Worm (Caenorhabditis elegans) whole organism, late embryonic: ENCODE measurements around the gene lrpr-1.

Source experiments
- C08G9.2 ChIP-seq: sonication (generic microtip); optimal IDR thresholded peaks from 2 replicates; lab custom pipeline; 2016; ENCODE audit warnings: mild to moderate bottlenecking, missing genetic modification characterization, moderate library complexity, missing compliant biosample characterization
- C38D4.7 ChIP-seq: fragments of 200-800 bp; sonication (Bioruptor generic); optimal IDR thresholded peaks from 2 replicates; lab custom pipeline; 2018; ENCODE audit warnings: mild to moderate bottlenecking, missing genetic modification characterization, moderate library complexity, missing compliant biosample characterization
- F13H6.1 ChIP-seq: sonication (generic microtip); optimal IDR thresholded peaks from 2 replicates; lab custom pipeline; 2016; ENCODE audit warnings: missing genetic modification characterization, missing compliant biosample characterization
- T23F11.4 ChIP-seq: fragments of 200-800 bp; sonication (Bioruptor generic); optimal IDR thresholded peaks from 2 replicates; lab custom pipeline; 2018; ENCODE audit warnings: mild to moderate bottlenecking, missing genetic modification characterization, missing compliant biosample characterization
- ama-1 ChIP-seq: fragments of 150-350 bp; optimal IDR thresholded peaks from 2 replicates; lab custom pipeline; 2014
- ceh-14 ChIP-seq: sonication (generic microtip); optimal IDR thresholded peaks from 2 replicates; lab custom pipeline; 2016; ENCODE audit warnings: missing genotype, missing genetic modification characterization, missing compliant biosample characterization
- ceh-2 ChIP-seq: sonication (generic microtip); optimal IDR thresholded peaks from 2 replicates; lab custom pipeline; 2016; ENCODE audit warnings: missing genotype, missing genetic modification characterization, missing compliant biosample characterization
- ceh-22 ChIP-seq: sonication (generic microtip); optimal IDR thresholded peaks from 2 replicates; lab custom pipeline; 2017; ENCODE audit warnings: missing biosample characterization, missing genetic modification characterization
- ceh-30 ChIP-seq: fragments of 150-350 bp; optimal IDR thresholded peaks from 2 replicates; lab custom pipeline; 2014; ENCODE audit warnings: missing biosample characterization, missing genetic modification characterization
- ceh-31 ChIP-seq: sonication (generic microtip); optimal IDR thresholded peaks from 2 replicates; lab custom pipeline; 2016; ENCODE audit warnings: missing genetic modification characterization, missing compliant biosample characterization
- ceh-45 ChIP-seq: fragments of 200-800 bp; sonication (Bioruptor generic); IDR thresholded peaks from 2 replicates; pipeline ENCODE4 v1.3.6; 2022; ENCODE audit warnings: missing genetic modification reagents, missing genetic modification characterization, missing compliant biosample characterization
- ceh-48 ChIP-seq: sonication (generic microtip); optimal IDR thresholded peaks from 2 replicates; lab custom pipeline; 2016; ENCODE audit warnings: missing genetic modification characterization, inconsistent platforms, missing compliant biosample characterization
- ceh-9 ChIP-seq: sonication (generic microtip); optimal IDR thresholded peaks from 2 replicates; lab custom pipeline; 2016; ENCODE audit warnings: mild to moderate bottlenecking, missing genetic modification characterization, inconsistent platforms, missing compliant biosample characterization
- che-1 ChIP-seq: sonication (generic microtip); optimal IDR thresholded peaks from 2 replicates; lab custom pipeline; 2016; ENCODE audit warnings: mild to moderate bottlenecking, missing genetic modification characterization, missing compliant biosample characterization
- dmd-4 ChIP-seq: sonication (generic microtip); optimal IDR thresholded peaks from 2 replicates; lab custom pipeline; 2016; ENCODE audit warnings: borderline replicate concordance, missing genetic modification characterization, missing compliant biosample characterization
- elt-4 ChIP-seq: sonication (generic microtip); optimal IDR thresholded peaks from 2 replicates; lab custom pipeline; 2016; ENCODE audit warnings: missing genetic modification characterization, missing compliant biosample characterization
- ets-4 ChIP-seq: sonication (generic microtip); optimal IDR thresholded peaks from 2 replicates; lab custom pipeline; 2016; ENCODE audit warnings: missing genetic modification characterization, missing compliant biosample characterization
- eyg-1 ChIP-seq: sonication (generic microtip); optimal IDR thresholded peaks from 2 replicates; lab custom pipeline; 2016; ENCODE audit warnings: missing genotype, missing genetic modification characterization, missing compliant biosample characterization
- fax-1 ChIP-seq: sonication (generic microtip); optimal IDR thresholded peaks from 2 replicates; lab custom pipeline; 2016; ENCODE audit warnings: missing genotype, missing genetic modification characterization, missing compliant biosample characterization
- fkh-10 ChIP-seq: fragments of 150-350 bp; optimal IDR thresholded peaks from 2 replicates; lab custom pipeline; 2014; ENCODE audit warnings: missing biosample characterization, missing genetic modification reagents, missing genetic modification characterization
- gmeb-2 ChIP-seq: sonication (generic microtip); optimal IDR thresholded peaks from 2 replicates; lab custom pipeline; 2016; ENCODE audit warnings: missing genetic modification characterization, inconsistent platforms, missing compliant biosample characterization
- hlh-15 ChIP-seq: sonication (generic microtip); optimal IDR thresholded peaks from 2 replicates; lab custom pipeline; 2016; ENCODE audit warnings: missing genetic modification characterization, missing compliant biosample characterization
- hlh-30 ChIP-seq: sonication (generic microtip); optimal IDR thresholded peaks from 2 replicates; lab custom pipeline; 2017; ENCODE audit warnings: antibody characterized with exemption, missing genetic modification characterization, missing compliant biosample characterization; ENCODE audit not compliant: insufficient read depth
- hlh-6 ChIP-seq: sonication (generic microtip); optimal IDR thresholded peaks from 2 replicates; lab custom pipeline; 2016; ENCODE audit warnings: missing genotype, missing genetic modification characterization, missing compliant biosample characterization
- lim-6 ChIP-seq: sonication (generic microtip); optimal IDR thresholded peaks from 2 replicates; lab custom pipeline; 2016; ENCODE audit warnings: missing genetic modification characterization, missing compliant biosample characterization
- mec-3 ChIP-seq: sonication (generic microtip); optimal IDR thresholded peaks from 2 replicates; lab custom pipeline; 2016; ENCODE audit warnings: borderline replicate concordance, missing genetic modification characterization, missing compliant biosample characterization
- nfya-1 ChIP-seq: sonication (generic microtip); optimal IDR thresholded peaks from 2 replicates; lab custom pipeline; 2017; ENCODE audit warnings: missing genetic modification characterization, mild to moderate bottlenecking, missing compliant biosample characterization, antibody characterized with exemption, moderate library complexity
- nhr-11 ChIP-seq: fragments of 150-350 bp; optimal IDR thresholded peaks from 2 replicates; lab custom pipeline; 2014; ENCODE audit warnings: missing biosample characterization, missing genetic modification characterization
- nhr-232 ChIP-seq: sonication (generic microtip); optimal IDR thresholded peaks from 2 replicates; lab custom pipeline; 2016; ENCODE audit warnings: missing genetic modification characterization, missing compliant biosample characterization
- npax-4 ChIP-seq: sonication (generic microtip); optimal IDR thresholded peaks from 2 replicates; lab custom pipeline; 2016; ENCODE audit warnings: missing genetic modification characterization, missing compliant biosample characterization
- odd-2 ChIP-seq: sonication (generic microtip); optimal IDR thresholded peaks from 2 replicates; lab custom pipeline; 2017; ENCODE audit warnings: antibody characterized with exemption, mild to moderate bottlenecking, missing genetic modification characterization, missing compliant biosample characterization
- rnt-1 ChIP-seq: sonication (generic microtip); optimal IDR thresholded peaks from 2 replicates; lab custom pipeline; 2016; ENCODE audit warnings: missing genetic modification characterization, missing compliant biosample characterization
- sdc-2 ChIP-seq: sonication (generic microtip); optimal IDR thresholded peaks from 2 replicates; lab custom pipeline; 2016; ENCODE audit warnings: missing genotype, missing genetic modification characterization, missing compliant biosample characterization
- sox-2 ChIP-seq: fragments of 200-800 bp; sonication (Bioruptor generic); IDR thresholded peaks from 2 replicates; pipeline ENCODE4 v1.3.6; 2022; ENCODE audit warnings: missing genetic modification reagents, missing genetic modification characterization, missing compliant biosample characterization
- sox-4 ChIP-seq: sonication (generic microtip); optimal IDR thresholded peaks from 2 replicates; lab custom pipeline; 2017; ENCODE audit warnings: mild to moderate bottlenecking, missing genetic modification characterization, inconsistent platforms, missing compliant biosample characterization
- syd-9 ChIP-seq: sonication (generic microtip); optimal IDR thresholded peaks from 2 replicates; lab custom pipeline; 2016; ENCODE audit warnings: mild to moderate bottlenecking, missing genetic modification characterization, moderate library complexity, missing compliant biosample characterization
- tbx-2 ChIP-seq: sonication (generic microtip); optimal IDR thresholded peaks from 2 replicates; lab custom pipeline; 2016; ENCODE audit warnings: missing genetic modification characterization, missing compliant biosample characterization
- tbx-7 ChIP-seq: sonication (generic microtip); optimal IDR thresholded peaks from 2 replicates; lab custom pipeline; 2016; ENCODE audit warnings: missing genotype, missing genetic modification characterization, missing compliant biosample characterization
- ttx-3 ChIP-seq: sonication (generic microtip); optimal IDR thresholded peaks from 2 replicates; lab custom pipeline; 2016; ENCODE audit warnings: missing genetic modification reagents, missing genetic modification characterization, missing compliant biosample characterization
- unc-3 ChIP-seq, 2 experiments: fragments of 200-800 bp in 1 of 2; sonication (Bioruptor generic) in 1 of 2; sonication (generic microtip) in 1 of 2; conservative IDR thresholded peaks in 1 of 2; optimal IDR thresholded peaks in 1 of 2; 2 replicates each; pipeline versions ENCODE4 v1.3.6 to Lab custom; 2016 to 2022; ENCODE audit warnings: missing compliant biosample characterization in 2 of 2, missing genetic modification characterization in 2 of 2, missing genetic modification reagents in 1 of 2
- unc-86 ChIP-seq: sonication (generic microtip); optimal IDR thresholded peaks from 2 replicates; lab custom pipeline; 2016; ENCODE audit warnings: missing genetic modification characterization, missing compliant biosample characterization
- zip-5 ChIP-seq: sonication (generic microtip); optimal IDR thresholded peaks from 2 replicates; lab custom pipeline; 2016; ENCODE audit warnings: missing genetic modification characterization, missing compliant biosample characterization

lrpr-1 gene

DNA sequence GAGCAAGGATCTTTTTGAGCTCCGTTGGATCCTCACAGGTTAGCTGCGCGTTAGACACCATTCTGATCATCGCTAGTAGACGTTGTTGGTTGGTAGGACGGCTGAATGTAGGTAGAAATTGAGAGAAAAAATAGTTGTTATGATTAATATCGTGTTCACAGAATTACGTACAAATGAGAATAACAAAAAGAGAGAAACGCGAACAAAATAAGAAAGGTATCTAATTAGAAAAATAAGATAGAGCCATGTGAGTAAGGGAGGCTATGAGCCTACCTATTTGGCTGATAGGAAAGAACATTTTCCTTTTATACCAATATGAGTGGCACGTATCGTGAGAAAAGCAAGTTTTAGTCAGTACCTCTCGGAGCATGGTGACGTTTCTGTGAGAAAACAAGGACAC, 34.0 kb downstream of the lrpr-1 start, which contains the start of gene C04E6.8 (continued):
- TF ChIP-seq ceh-22 (tag; lab: Kevin White, UChicago), result no peak

ce11 chrV:5882429-5882828, 35.3 kb downstream of the lrpr-1 start:
- TF ChIP-seq zip-5 (tag; lab: Kevin White, UChicago) (no peak), ceh-2 (no peak), sox-2 (GFP tag; lab: Robert Waterston, UW) (no peak), C38D4.7 (GFP tag; lab: Kevin White, UChicago) (no peak), tbx-2 (tag; lab: Kevin White, UChicago) (no peak), ceh-48 (tag; lab: Kevin White, UChicago) (no peak), lim-6 (tag; lab: Kevin White, UChicago) (no peak), fax-1 (tag; lab: Kevin White, UChicago) (no peak)

DNA sequence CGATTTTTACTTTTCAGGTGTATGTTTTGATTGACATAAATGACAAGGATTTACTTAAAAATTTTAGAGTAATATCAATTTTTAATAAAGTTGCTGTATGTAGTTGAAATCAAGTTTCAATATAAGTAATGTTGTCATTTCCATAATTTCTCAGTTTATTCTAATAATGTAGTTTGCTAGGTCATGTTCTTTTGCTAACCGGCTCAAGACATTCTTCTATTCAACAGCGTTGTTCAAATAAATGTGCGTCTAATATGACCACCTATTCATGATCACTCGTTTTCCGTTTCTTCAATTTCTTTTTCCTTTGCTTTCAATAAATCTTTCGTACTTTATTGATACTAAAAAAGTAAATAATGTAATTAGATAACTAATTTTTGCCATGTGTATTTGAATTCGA, 37.6 kb downstream of the lrpr-1 start, which contains the start of gene C02G6.3:
Gene C02G6.3, plus strand, starts transcription at position 301 of the 400 bp plus-strand sequence.
- TF ChIP-seq fkh-10 (GFP tag; lab: Kevin White, UChicago) (no peak), fax-1 (tag; lab: Kevin White, UChicago) (no peak), ets-4 (tag; lab: Kevin White, UChicago) (no peak), nhr-232 (tag; lab: Kevin White, UChicago) (no peak), tbx-7 (tag; lab: Kevin White, UChicago) (no peak), hlh-15 (tag; lab: Kevin White, UChicago) (no peak), hlh-6 (tag; lab: Kevin White, UChicago) (no peak), npax-4 (tag; lab: Kevin White, UChicago) (no peak), che-1 (no peak), ceh-14 (tag; lab: Kevin White, UChicago) (no peak), ceh-45 (GFP tag; lab: Robert Waterston, UW) (no peak), tbx-2 (tag; lab: Kevin White, UChicago) (no peak), unc-86 (tag; lab: Kevin White, UChicago) (no peak), ceh-9 (no peak), dmd-4 (no peak), ama-1 (lab: Kevin White, UChicago) (no peak), sdc-2 (tag; lab: Kevin White, UChicago) (no peak), mec-3 (no peak), sox-4 (tag; lab: Kevin White, UChicago) (no peak)

- TF ChIP-seq F13H6.1 (tag; lab: Kevin White, UChicago) (no peak), C08G9.2 (tag; lab: Kevin White, UChicago) (no peak), eyg-1 (tag; lab: Kevin White, UChicago) (no peak), hlh-30 (tag; lab: Kevin White, UChicago) (no peak)
- TF ChIP-seq, all 69 proteins: peak for 0
Measured at ce11 chrV:5876966-5877365, 40.7 kb downstream of the lrpr-1 start.

DNA sequence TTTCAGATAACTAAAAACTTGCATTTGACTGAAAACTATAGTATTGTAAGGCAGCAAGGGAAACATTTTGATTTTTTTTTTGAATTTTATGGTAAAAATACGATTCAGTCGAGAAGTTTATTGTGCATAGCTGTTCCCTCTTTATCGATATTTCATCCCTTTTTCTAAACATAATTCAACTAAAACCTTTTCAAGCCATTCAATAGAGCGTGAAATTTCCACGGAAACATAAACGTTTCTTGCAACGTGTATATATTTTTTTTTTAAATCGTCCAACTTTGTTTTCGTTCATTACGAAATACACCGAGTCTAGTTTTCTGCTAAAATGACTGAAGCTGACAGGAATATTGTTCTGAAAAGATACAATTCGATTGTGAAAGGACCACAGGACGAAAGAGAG, 45.9 kb downstream of the lrpr-1 start, which contains the start of gene C02G6.2:
Gene C02G6.2, plus strand, starts transcription at position 301 of the 400 bp plus-strand sequence.
- TF ChIP-seq eyg-1 (tag; lab: Kevin White, UChicago) (no peak), C08G9.2 (tag; lab: Kevin White, UChicago) (no peak), unc-3 (GFP tag; conservative IDR thresholded peaks at IDR 0.05; lab: Robert Waterston, UW) (no peak), unc-3 (tag; optimal IDR thresholded peaks at IDR 0.05; lab: Kevin White, UChicago) (no peak), nfya-1 (tag; lab: Kevin White, UChicago) (no peak), rnt-1 (no peak), gmeb-2 (tag; lab: Kevin White, UChicago) (no peak), elt-4 (tag; lab: Kevin White, UChicago) (no peak), che-1 (no peak), nhr-11 (tag; lab: Kevin White, UChicago) (no peak), ceh-22 (tag; lab: Kevin White, UChicago) (no peak), odd-2 (tag; lab: Kevin White, UChicago) (no peak), ceh-31 (tag; lab: Kevin White, UChicago) (no peak), ttx-3 (tag; lab: Kevin White, UChicago) (no peak), syd-9 (tag; lab: Kevin White, UChicago) (no peak), ceh-2 (no peak), sdc-2 (tag; lab: Kevin White, UChicago) (no peak), ceh-30 (tag; lab: Kevin White, UChicago) (no peak), T23F11.4 (GFP tag; lab: Kevin White, UChicago) (no peak), mec-3 (no peak)
- TF ChIP-seq, all 69 proteins: peak for 0
